Worm (Caenorhabditis elegans) whole organism, midembryonic: ENCODE measurements around the gene Y53F4B.36.

Source experiments
- T22C8.4 ChIP-seq: fragments of 200-800 bp; sonication (Bioruptor generic); IDR thresholded peaks from 2 replicates; pipeline ENCODE4 v1.3.6; 2022; ENCODE audit warnings: missing genetic modification characterization, missing compliant biosample characterization
- cog-1 ChIP-seq: sonication (generic microtip); optimal IDR thresholded peaks from 2 replicates; lab custom pipeline; 2016; ENCODE audit warnings: missing genetic modification characterization, missing compliant biosample characterization
- flt-1 ChIP-seq: fragments of 200-800 bp; sonication (Bioruptor generic); IDR thresholded peaks from 2 replicates; pipeline ENCODE4 v1.3.6; 2022; ENCODE audit warnings: missing genetic modification characterization, missing compliant biosample characterization
- klf-2 ChIP-seq: fragments of 200-800 bp; sonication (Bioruptor generic); conservative IDR thresholded peaks from 2 replicates; pipeline ENCODE4 v1.3.6; 2022; ENCODE audit warnings: missing genetic modification reagents, missing genetic modification characterization, missing compliant biosample characterization
- med-1 ChIP-seq: sonication (generic microtip); optimal IDR thresholded peaks from 2 replicates; lab custom pipeline; 2017; ENCODE audit warnings: missing genetic modification characterization, mild to moderate bottlenecking, missing compliant biosample characterization, antibody characterized with exemption, missing genetic modification reagents; ENCODE audit not compliant: insufficient read depth
- ref-1 ChIP-seq: fragments of 200-800 bp; sonication (Bioruptor generic); conservative IDR thresholded peaks from 2 replicates; pipeline ENCODE4 v1.3.6; 2022; ENCODE audit warnings: missing genetic modification reagents, missing genetic modification characterization, missing compliant biosample characterization
- tab-1 ChIP-seq: fragments of 200-800 bp; sonication (Bioruptor generic); IDR thresholded peaks from 2 replicates; pipeline ENCODE4 v1.3.6; 2022; ENCODE audit warnings: missing genetic modification characterization, missing compliant biosample characterization
- ztf-23 ChIP-seq: fragments of 200-800 bp; sonication (Bioruptor generic); IDR thresholded peaks from 2 replicates; pipeline ENCODE4 v1.3.6; 2022; ENCODE audit warnings: missing genetic modification reagents, missing genetic modification characterization, missing compliant biosample characterization
- ztf-29 ChIP-seq: fragments of 200-800 bp; sonication (Bioruptor generic); IDR thresholded peaks from 2 replicates; pipeline ENCODE4 v1.3.6; 2022; ENCODE audit warnings: missing genetic modification reagents, missing genetic modification characterization, missing compliant biosample characterization

The Y53F4B.36 gene

ce11 chrII:15189956-15190355 is 14.2 kb downstream of the Y53F4B.36 start:
- no peak for TF ChIP-seq med-1 (GFP tag; lab: Kevin White, UChicago)
- no peak for TF ChIP-seq tab-1 (GFP tag; lab: Robert Waterston, UW)
- no peak for TF ChIP-seq ztf-23 (GFP tag; lab: Robert Waterston, UW)
- TF ChIP-seq ref-1 (GFP tag; lab: Robert Waterston, UW), result no peak
- TF ChIP-seq ztf-29 (GFP tag; lab: Robert Waterston, UW), result no peak
- TF ChIP-seq cog-1 (tag; lab: Kevin White, UChicago), result no peak
- TF ChIP-seq T22C8.4 (GFP tag; lab: Robert Waterston, UW), result no peak
- TF ChIP-seq klf-2, result no peak

ce11 chrII:15190971-15191370 is 15.2 kb downstream of the Y53F4B.36 start:
- TF ChIP-seq ztf-23 (GFP tag; lab: Robert Waterston, UW), result no peak
- no peak for TF ChIP-seq flt-1 (GFP tag; lab: Robert Waterston, UW)

ce11 chrII:15193961-15194360 is 18.2 kb downstream of the Y53F4B.36 start:
- TF ChIP-seq ref-1 (GFP tag; lab: Robert Waterston, UW) (no peak), flt-1 (GFP tag; lab: Robert Waterston, UW) (no peak), T22C8.4 (GFP tag; lab: Robert Waterston, UW) (no peak), ztf-29 (GFP tag; lab: Robert Waterston, UW) (no peak), klf-2 (no peak), ztf-23 (GFP tag; lab: Robert Waterston, UW) (no peak), cog-1 (tag; lab: Kevin White, UChicago) (no peak), tab-1 (GFP tag; lab: Robert Waterston, UW) (no peak), med-1 (GFP tag; lab: Kevin White, UChicago) (no peak)

ce11 chrII:15195346-15195745 is 19.6 kb downstream of the Y53F4B.36 start:
- no peak for TF ChIP-seq flt-1 (GFP tag; lab: Robert Waterston, UW)

- TF ChIP-seq ref-1 (GFP tag; lab: Robert Waterston, UW) (no peak), klf-2 (no peak), T22C8.4 (GFP tag; lab: Robert Waterston, UW) (no peak), med-1 (GFP tag; lab: Kevin White, UChicago) (no peak), cog-1 (tag; lab: Kevin White, UChicago) (no peak), ztf-23 (GFP tag; lab: Robert Waterston, UW) (no peak), ztf-29 (GFP tag; lab: Robert Waterston, UW) (no peak), flt-1 (GFP tag; lab: Robert Waterston, UW) (no peak), tab-1 (GFP tag; lab: Robert Waterston, UW) (no peak)
Measured at ce11 chrII:15196433-15196832, 20.7 kb downstream of the Y53F4B.36 start, which contains the start of gene spsb-1. Gene spsb-1, plus strand, starts transcription at chrII:15196733.

ce11 chrII:15197500-15197899 is 21.8 kb downstream of the Y53F4B.36 start:
- TF ChIP-seq tab-1 (GFP tag; lab: Robert Waterston, UW), result no peak
- no peak for TF ChIP-seq flt-1 (GFP tag; lab: Robert Waterston, UW)
- TF ChIP-seq klf-2, result no peak
- TF ChIP-seq med-1 (GFP tag; lab: Kevin White, UChicago), result no peak
- TF ChIP-seq T22C8.4 (GFP tag; lab: Robert Waterston, UW), result no peak
- no peak for TF ChIP-seq ztf-23 (GFP tag; lab: Robert Waterston, UW)
- no peak for TF ChIP-seq ztf-29 (GFP tag; lab: Robert Waterston, UW)

- no peak for TF ChIP-seq T22C8.4 (GFP tag; lab: Robert Waterston, UW)
- TF ChIP-seq cog-1 (tag; lab: Kevin White, UChicago), result no peak
- no peak for TF ChIP-seq flt-1 (GFP tag; lab: Robert Waterston, UW)
- no peak for TF ChIP-seq klf-2
- no peak for TF ChIP-seq ref-1 (GFP tag; lab: Robert Waterston, UW)
- TF ChIP-seq ztf-29 (GFP tag; lab: Robert Waterston, UW), result no peak
Measured at ce11 chrII:15203398-15204068, 27.8 kb downstream of the Y53F4B.36 start.

ce11 chrII:15204069-15204850 is 28.5 kb downstream of the Y53F4B.36 start:
- TF ChIP-seq ztf-23 (GFP tag; lab: Robert Waterston, UW), result no peak
- TF ChIP-seq T22C8.4 (GFP tag; lab: Robert Waterston, UW), result no peak
- TF ChIP-seq flt-1 (GFP tag; lab: Robert Waterston, UW), result no peak
- TF ChIP-seq ztf-29 (GFP tag; lab: Robert Waterston, UW), result no peak
- no peak for TF ChIP-seq ref-1 (GFP tag; lab: Robert Waterston, UW)
- no peak for TF ChIP-seq med-1 (GFP tag; lab: Kevin White, UChicago)
- TF ChIP-seq klf-2, result no peak

ce11 chrII:15205346-15205745 is 29.6 kb downstream of the Y53F4B.36 start:
- TF ChIP-seq T22C8.4 (GFP tag; lab: Robert Waterston, UW), result no peak
- TF ChIP-seq ztf-23 (GFP tag; lab: Robert Waterston, UW), result no peak

ce11 chrII:15206234-15206633 is 30.5 kb downstream of the Y53F4B.36 start:
- TF ChIP-seq ztf-29 (GFP tag; lab: Robert Waterston, UW), result no peak
- TF ChIP-seq klf-2, result no peak
- no peak for TF ChIP-seq T22C8.4 (GFP tag; lab: Robert Waterston, UW)
- TF ChIP-seq tab-1 (GFP tag; lab: Robert Waterston, UW), result no peak
- no peak for TF ChIP-seq cog-1 (tag; lab: Kevin White, UChicago)
- no peak for TF ChIP-seq ztf-23 (GFP tag; lab: Robert Waterston, UW)
- TF ChIP-seq flt-1 (GFP tag; lab: Robert Waterston, UW), result no peak
- no peak for TF ChIP-seq med-1 (GFP tag; lab: Kevin White, UChicago)
- no peak for TF ChIP-seq ref-1 (GFP tag; lab: Robert Waterston, UW)
